ENCODE assay signal across 2 fruit fly cellular contexts in the genomic region with DNA sequence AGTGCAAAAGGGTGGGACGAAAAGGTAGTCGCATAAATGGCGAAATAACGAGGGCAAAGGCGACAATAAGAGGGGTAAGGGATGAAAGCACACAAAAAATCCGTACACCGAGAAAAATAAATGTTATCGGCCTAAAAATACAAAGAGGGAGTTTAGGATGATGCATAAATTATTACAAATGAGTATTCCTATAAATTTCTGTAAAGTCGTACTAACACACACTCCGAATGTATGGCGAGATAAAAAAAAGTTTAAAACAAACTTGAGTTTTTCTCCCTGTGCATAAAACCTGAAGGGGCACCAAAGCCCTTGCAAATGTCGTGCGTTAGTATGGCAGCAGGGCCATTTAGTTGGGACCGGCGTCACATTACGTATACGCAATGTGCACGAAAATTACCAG.
A peak's percentile ranks its signal among the peaks of the same experiment; 100 is the strongest.
TF ChIP-seq lines count a peak whose summit lies in the region.

No protein-coding gene starts in this region.

TF ChIP-seq in whole organism, embryonic, 481 proteins besides CTCF, POLR2A, EP300 and RAD21 (continued from another document and continues in another):
- TF ChIP-seq CG17568 (GFP tag; optimal IDR thresholded peaks at IDR 0.05; lab: Kevin White, UChicago) (no peak), eyg (GFP tag; optimal IDR thresholded peaks at IDR 0.05; lab: Kevin White, UChicago) (no peak), CG3847 (GFP tag; IDR thresholded peaks at IDR 0.05; lab: Robert Waterston, UW) (no peak), CG8281 (tag; optimal IDR thresholded peaks at IDR 0.05; lab: Kevin White, UChicago) (peak; percentile 20), wor (GFP tag; IDR thresholded peaks at IDR 0.05; lab: Robert Waterston, UW) (no peak), CG9797 (GFP tag; optimal IDR thresholded peaks at IDR 0.05; lab: Kevin White, UChicago) (no peak), CG11456 (GFP tag; IDR thresholded peaks at IDR 0.05; lab: Robert Waterston, UW) (no peak), Bgb (GFP tag; IDR thresholded peaks at IDR 0.05; lab: Robert Waterston, UW; ENCODE audit: partially characterized antibody) (no peak), B-H1 (GFP tag; IDR thresholded peaks at IDR 0.05; lab: Robert Waterston, UW) (no peak; the same call in 2 of the 3 replicates), scrt (GFP tag; optimal IDR thresholded peaks at IDR 0.05; lab: Kevin White, UChicago) (peak; percentile 71), CG10565 (GFP tag; optimal IDR thresholded peaks at IDR 0.05; lab: Kevin White, UChicago) (no peak), D19A (tag; optimal IDR thresholded peaks at IDR 0.05; lab: Kevin White, UChicago) (no peak), MBD-R2 (GFP tag; IDR thresholded peaks at IDR 0.05; lab: Robert Waterston, UW) (no peak), pum (GFP tag; optimal IDR thresholded peaks at IDR 0.05; lab: Kevin White, UChicago) (peak; percentile 7), aop (GFP tag; IDR thresholded peaks at IDR 0.05; lab: Robert Waterston, UW) (no peak), CG10431 (GFP tag; optimal IDR thresholded peaks at IDR 0.05; lab: Kevin White, UChicago) (no peak), CG15601 (tag; optimal IDR thresholded peaks at IDR 0.05; lab: Kevin White, UChicago) (no peak), repo (GFP tag; optimal IDR thresholded peaks at IDR 0.05; lab: Kevin White, UChicago) (no peak), CG17186 (GFP tag; optimal IDR thresholded peaks at IDR 0.05; lab: Kevin White, UChicago) (no peak), lmd (GFP tag; IDR thresholded peaks at IDR 0.05; lab: Robert Waterston, UW) (no peak; the same call in none of the 2 replicates), CG10267 (tag; optimal IDR thresholded peaks at IDR 0.05; lab: Kevin White, UChicago) (no peak), grau (tag; optimal IDR thresholded peaks at IDR 0.05; lab: Kevin White, UChicago) (no peak), fd96Cb (tag; optimal IDR thresholded peaks at IDR 0.05; lab: Kevin White, UChicago) (peak; percentile 45), Bteb2 (GFP tag; optimal IDR thresholded peaks at IDR 0.05; lab: Kevin White, UChicago) (no peak), Drgx (GFP tag; IDR thresholded peaks at IDR 0.05; lab: Robert Waterston, UW) (no peak), prd (optimal IDR thresholded peaks at IDR 0.05; lab: Kevin White, UChicago) (no peak), prd (GFP tag; IDR thresholded peaks at IDR 0.05; lab: Robert Waterston, UW) (peak; percentile 56; the same call in 1 of the 3 replicates), sens-2 (GFP tag; IDR thresholded peaks at IDR 0.05; lab: Robert Waterston, UW) (no peak), gsb (GFP tag; IDR thresholded peaks at IDR 0.05; lab: Robert Waterston, UW) (no peak), unpg (GFP tag; optimal IDR thresholded peaks at IDR 0.05; lab: Kevin White, UChicago) (no peak), Atf-2 (GFP tag; optimal IDR thresholded peaks at IDR 0.05; lab: Kevin White, UChicago) (no peak), CG31441 (GFP tag; IDR thresholded peaks at IDR 0.05; lab: Robert Waterston, UW) (peak; percentile 63), Jarid2 (GFP tag; optimal IDR thresholded peaks at IDR 0.05; lab: Kevin White, UChicago) (no peak), CG14441 (GFP tag; IDR thresholded peaks at IDR 0.05; lab: Robert Waterston, UW) (peak; percentile 68), CHES-1-like (GFP tag; optimal IDR thresholded peaks at IDR 0.05; lab: Kevin White, UChicago) (no peak), Mrtf (GFP tag; IDR thresholded peaks at IDR 0.05; lab: Robert Waterston, UW) (peak; percentile 30; the same call in 1 of the 3 replicates), NfI (GFP tag; optimal IDR thresholded peaks at IDR 0.05; lab: Kevin White, UChicago) (peak; percentile 33), ATbp (GFP tag; optimal IDR thresholded peaks at IDR 0.05; lab: Kevin White, UChicago) (peak; percentile 3), CG13624 (GFP tag; optimal IDR thresholded peaks at IDR 0.05; lab: Kevin White, UChicago) (peak; percentile 68), hbn (GFP tag; IDR thresholded peaks at IDR 0.05; lab: Robert Waterston, UW; ENCODE audit: partially characterized antibody) (no peak), CG6272 (GFP tag; IDR thresholded peaks at IDR 0.05; lab: Robert Waterston, UW) (peak; percentile 55), D19B (GFP tag; optimal IDR thresholded peaks at IDR 0.05; lab: Kevin White, UChicago) (peak; percentile 5), tin (GFP tag; optimal IDR thresholded peaks at IDR 0.05; lab: Kevin White, UChicago) (peak; percentile 46), CG10654 (GFP tag; optimal IDR thresholded peaks at IDR 0.05; lab: Kevin White, UChicago) (peak; percentile 1), Lpt (GFP tag; optimal IDR thresholded peaks at IDR 0.05; lab: Kevin White, UChicago) (no peak), CG15696 (tag; optimal IDR thresholded peaks at IDR 0.05; lab: Kevin White, UChicago) (no peak), odd (GFP tag; optimal IDR thresholded peaks at IDR 0.05; lab: Kevin White, UChicago) (no peak), CG11695 (GFP tag; IDR thresholded peaks at IDR 0.05; lab: Robert Waterston, UW) (no peak), eve (GFP tag; optimal IDR thresholded peaks at IDR 0.05; lab: Kevin White, UChicago) (peak in 1 of 2 experiments; percentile 38), nerfin-1 (tag; optimal IDR thresholded peaks at IDR 0.05; lab: Kevin White, UChicago) (no peak), sr (GFP tag; IDR thresholded peaks at IDR 0.05; lab: Robert Waterston, UW) (no peak), CG18599 (GFP tag; optimal IDR thresholded peaks at IDR 0.05; lab: Kevin White, UChicago) (peak; percentile 88), Dbx (GFP tag; IDR thresholded peaks at IDR 0.05; lab: Robert Waterston, UW) (no peak; the same call in 2 of the 3 replicates), CG12942 (GFP tag; optimal IDR thresholded peaks at IDR 0.05; lab: Kevin White, UChicago) (no peak), trh (GFP tag; optimal IDR thresholded peaks at IDR 0.05; lab: Kevin White, UChicago) (no peak), CG17912 (GFP tag; optimal IDR thresholded peaks at IDR 0.05; lab: Kevin White, UChicago) (no peak), Dip2 (GFP tag; IDR thresholded peaks at IDR 0.05; lab: Robert Waterston, UW) (no peak), phol (tag; optimal IDR thresholded peaks at IDR 0.05; lab: Kevin White, UChicago) (no peak), CG32772 (GFP tag; IDR thresholded peaks at IDR 0.05; lab: Robert Waterston, UW) (0 out of 2 replicates have a peak, but pooled peaks have one; percentile 24), CG9727 (GFP tag; optimal IDR thresholded peaks at IDR 0.05; lab: Kevin White, UChicago) (no peak), PHDP (tag; optimal IDR thresholded peaks at IDR 0.05; lab: Kevin White, UChicago) (peak; percentile 38), CG7786 (GFP tag; optimal IDR thresholded peaks at IDR 0.05; lab: Kevin White, UChicago) (peak; percentile 10), peb (GFP tag; IDR thresholded peaks at IDR 0.05; lab: Robert Waterston, UW) (no peak), Atf6 (GFP tag; IDR thresholded peaks at IDR 0.05; lab: Robert Waterston, UW) (peak; percentile 55; the same call in 1 of the 2 replicates), Xrp1 (GFP tag; IDR thresholded peaks at IDR 0.05; lab: Robert Waterston, UW) (peak; percentile 70; the same call in 1 of the 2 replicates)

TF ChIP-seq in whole organism, prepupa, 60 proteins besides CTCF, POLR2A, EP300 and RAD21 (continued from another document):
- peak; percentile 76 for TF ChIP-seq Eip78C (GFP tag; lab: Kevin White, UChicago)
- TF ChIP-seq Blimp-1 (GFP tag; optimal IDR thresholded peaks at IDR 0.05; lab: Kevin White, UChicago): no peak
- no peak for TF ChIP-seq Hr39 (GFP tag; optimal IDR thresholded peaks at IDR 0.05; lab: Kevin White, UChicago)
- no peak for TF ChIP-seq Eip93F (GFP tag; optimal IDR thresholded peaks at IDR 0.05; lab: Kevin White, UChicago)
- no peak for TF ChIP-seq Sox14 (GFP tag; optimal IDR thresholded peaks at IDR 0.05; lab: Kevin White, UChicago)
- 0 out of 3 replicates have a peak, but pooled peaks have one; percentile 23 for TF ChIP-seq CG8119 (GFP tag; IDR thresholded peaks at IDR 0.05; lab: Robert Waterston, UW)
- no peak for TF ChIP-seq esn (GFP tag; optimal IDR thresholded peaks at IDR 0.05; lab: Kevin White, UChicago)
- no peak for TF ChIP-seq CG16779 (tag; optimal IDR thresholded peaks at IDR 0.05; lab: Kevin White, UChicago)
- no peak for TF ChIP-seq OdsH (GFP tag; optimal IDR thresholded peaks at IDR 0.05; lab: Kevin White, UChicago)
- no peak for TF ChIP-seq CG15336 (GFP tag; IDR thresholded peaks at IDR 0.05; lab: Robert Waterston, UW)
- no peak for TF ChIP-seq ss (GFP tag; optimal IDR thresholded peaks at IDR 0.05; lab: Kevin White, UChicago)
- no peak for TF ChIP-seq CG6163 (GFP tag; IDR thresholded peaks at IDR 0.05; lab: Robert Waterston, UW)
- peak; percentile 53 for TF ChIP-seq svp (GFP tag; lab: Kevin White, UChicago)
- TF ChIP-seq CG1621 (tag; optimal IDR thresholded peaks at IDR 0.05; lab: Kevin White, UChicago): no peak
- TF ChIP-seq salr (GFP tag; optimal IDR thresholded peaks at IDR 0.05; lab: Kevin White, UChicago): no peak
- no peak for TF ChIP-seq lz (GFP tag; optimal IDR thresholded peaks at IDR 0.05; lab: Kevin White, UChicago)
- no peak for TF ChIP-seq vri (GFP tag; optimal IDR thresholded peaks at IDR 0.05; lab: Kevin White, UChicago)
- no peak for TF ChIP-seq CG9139 (GFP tag; optimal IDR thresholded peaks at IDR 0.05; lab: Kevin White, UChicago)
- no peak for TF ChIP-seq spab (GFP tag; optimal IDR thresholded peaks at IDR 0.05; lab: Kevin White, UChicago)
- TF ChIP-seq acj6 (GFP tag; optimal IDR thresholded peaks at IDR 0.05; lab: Kevin White, UChicago): no peak
- TF ChIP-seq CG8632 (GFP tag; optimal IDR thresholded peaks at IDR 0.05; lab: Kevin White, UChicago): no peak
- TF ChIP-seq fd85E (GFP tag; optimal IDR thresholded peaks at IDR 0.05; lab: Kevin White, UChicago): no peak
- no peak for TF ChIP-seq Hr38 (GFP tag; optimal IDR thresholded peaks at IDR 0.05; lab: Kevin White, UChicago)
- TF ChIP-seq CG8319 (GFP tag; optimal IDR thresholded peaks at IDR 0.05; lab: Kevin White, UChicago): no peak
- no peak for TF ChIP-seq Ets21C (GFP tag; optimal IDR thresholded peaks at IDR 0.05; lab: Kevin White, UChicago)
- TF ChIP-seq CG32006 (GFP tag; optimal IDR thresholded peaks at IDR 0.05; lab: Kevin White, UChicago): no peak
- TF ChIP-seq Sox102F (GFP tag; optimal IDR thresholded peaks at IDR 0.05; lab: Kevin White, UChicago): no peak
- TF ChIP-seq dac (GFP tag; optimal IDR thresholded peaks at IDR 0.05; lab: Kevin White, UChicago): no peak
- no peak for TF ChIP-seq CG3032 (tag; optimal IDR thresholded peaks at IDR 0.05; lab: Kevin White, UChicago)
- no peak for TF ChIP-seq CG10631 (GFP tag; optimal IDR thresholded peaks at IDR 0.05; lab: Kevin White, UChicago)
- TF ChIP-seq CG11762 (GFP tag; optimal IDR thresholded peaks at IDR 0.05; lab: Kevin White, UChicago; ENCODE audit: insufficient read depth): no peak
- TF ChIP-seq Hr4 (GFP tag; optimal IDR thresholded peaks at IDR 0.05; lab: Kevin White, UChicago): no peak
- no peak for TF ChIP-seq CG6854 (GFP tag; optimal IDR thresholded peaks at IDR 0.05; lab: Kevin White, UChicago)
- TF ChIP-seq CG6276 (GFP tag; optimal IDR thresholded peaks at IDR 0.05; lab: Kevin White, UChicago): no peak
- no peak for TF ChIP-seq CG31627 (GFP tag; optimal IDR thresholded peaks at IDR 0.05; lab: Kevin White, UChicago)
- TF ChIP-seq Lpt (GFP tag; optimal IDR thresholded peaks at IDR 0.05; lab: Kevin White, UChicago): no peak
- TF ChIP-seq Met (GFP tag; optimal IDR thresholded peaks at IDR 0.05; lab: Kevin White, UChicago): peak; percentile 7
- peak; percentile 18 for TF ChIP-seq topi (GFP tag; optimal IDR thresholded peaks at IDR 0.05; lab: Kevin White, UChicago)
- TF ChIP-seq fkh (GFP tag; optimal IDR thresholded peaks at IDR 0.05; lab: Kevin White, UChicago): no peak
